Comparison of ENCODE assay signal across 4 fruit fly cellular contexts in genomic region chrX:17294169-17294833, dm6.
A peak's percentile ranks its signal among the peaks of the same experiment; 100 is the strongest.
TF ChIP-seq lines count a peak whose summit lies in the region.

No protein-coding gene starts in this region.

- no peak for TF ChIP-seq CTCF in whole organism, embryonic (GFP tag; optimal IDR thresholded peaks at IDR 0.05; lab: Kevin White, UChicago)

TF ChIP-seq in whole organism, adult, 20 proteins besides CTCF, POLR2A, EP300 and RAD21:
- peak; percentile 82 for TF ChIP-seq tj (GFP tag; optimal IDR thresholded peaks at IDR 0.05; lab: Kevin White, UChicago)
- TF ChIP-seq CG7045 (GFP tag; optimal IDR thresholded peaks at IDR 0.05; lab: Kevin White, UChicago), result no peak
- no peak for TF ChIP-seq CG11617 (GFP tag; optimal IDR thresholded peaks at IDR 0.05; lab: Kevin White, UChicago)
- peak; percentile 2 for TF ChIP-seq CG12768 (GFP tag; optimal IDR thresholded peaks at IDR 0.05; lab: Kevin White, UChicago)

TF ChIP-seq in whole organism, embryonic, 481 proteins besides CTCF, POLR2A, EP300 and RAD21 (continues in another document):
- TF ChIP-seq B-H1 (GFP tag; IDR thresholded peaks at IDR 0.05; lab: Robert Waterston, UW) (no peak), ato (GFP tag; IDR thresholded peaks at IDR 0.05; lab: Robert Waterston, UW; ENCODE audit: partially characterized antibody) (no peak), ci (GFP tag; IDR thresholded peaks at IDR 0.05; lab: Robert Waterston, UW) (peak; percentile 57; the same call in 1 of the 3 replicates), CG12219 (GFP tag; optimal IDR thresholded peaks at IDR 0.05; lab: Kevin White, UChicago) (peak; percentile 14), rib (GFP tag; IDR thresholded peaks at IDR 0.05; lab: Robert Waterston, UW) (no peak), CG13775 (GFP tag; optimal IDR thresholded peaks at IDR 0.05; lab: Kevin White, UChicago) (no peak), Spps (tag; optimal IDR thresholded peaks at IDR 0.05; lab: Kevin White, UChicago) (no peak), CG8290 (GFP tag; optimal IDR thresholded peaks at IDR 0.05; lab: Kevin White, UChicago) (no peak), CG8290 (tag; optimal IDR thresholded peaks at IDR 0.05; lab: Kevin White, UChicago) (peak in 1 of 2 experiments; percentile 68), Lim3 (GFP tag; IDR thresholded peaks at IDR 0.05; lab: Robert Waterston, UW) (no peak), Dref (GFP tag; IDR thresholded peaks at IDR 0.05; lab: Robert Waterston, UW) (no peak), CG31365 (tag; optimal IDR thresholded peaks at IDR 0.05; lab: Kevin White, UChicago) (peak; percentile 36), Doc2 (GFP tag; IDR thresholded peaks at IDR 0.05; lab: Robert Waterston, UW) (no peak), Fer3 (tag; optimal IDR thresholded peaks at IDR 0.05; lab: Kevin White, UChicago) (no peak), CG6683 (GFP tag; optimal IDR thresholded peaks at IDR 0.05; lab: Kevin White, UChicago) (peak; percentile 15), mld (GFP tag; IDR thresholded peaks at IDR 0.05; lab: Robert Waterston, UW; ENCODE audit: partially characterized antibody) (0 out of 3 replicates have a peak, but pooled peaks have one; percentile 42), CG2889 (GFP tag; IDR thresholded peaks at IDR 0.05; lab: Robert Waterston, UW) (no peak), phol (tag; optimal IDR thresholded peaks at IDR 0.05; lab: Kevin White, UChicago) (no peak), CG32767 (GFP tag; IDR thresholded peaks at IDR 0.05; lab: Robert Waterston, UW) (0 out of 2 replicates have a peak, but pooled peaks have one; percentile 15), CG10321 (GFP tag; IDR thresholded peaks at IDR 0.05; lab: Robert Waterston, UW) (peak; percentile 20; the same call in 1 of the 2 replicates), CG1603 (tag; optimal IDR thresholded peaks at IDR 0.05; lab: Kevin White, UChicago) (peak; percentile 12), CG13296 (GFP tag; optimal IDR thresholded peaks at IDR 0.05; lab: Kevin White, UChicago) (peak; percentile 34), CG1647 (GFP tag; optimal IDR thresholded peaks at IDR 0.05; lab: Kevin White, UChicago) (no peak), tin (GFP tag; optimal IDR thresholded peaks at IDR 0.05; lab: Kevin White, UChicago) (no peak), CG7987 (GFP tag; optimal IDR thresholded peaks at IDR 0.05; lab: Kevin White, UChicago) (peak; percentile 56), lmd (GFP tag; IDR thresholded peaks at IDR 0.05; lab: Robert Waterston, UW) (no peak), D19A (tag; optimal IDR thresholded peaks at IDR 0.05; lab: Kevin White, UChicago) (no peak), Deaf1 (tag; optimal IDR thresholded peaks at IDR 0.05; lab: Kevin White, UChicago) (no peak), fd102C (GFP tag; optimal IDR thresholded peaks at IDR 0.05; lab: Kevin White, UChicago) (no peak)

TF ChIP-seq in whole organism, prepupa, 60 proteins besides CTCF, POLR2A, EP300 and RAD21:
- peak; percentile 52 for TF ChIP-seq vri (GFP tag; optimal IDR thresholded peaks at IDR 0.05; lab: Kevin White, UChicago)
- TF ChIP-seq CG31627 (GFP tag; optimal IDR thresholded peaks at IDR 0.05; lab: Kevin White, UChicago), result no peak
- TF ChIP-seq fkh (GFP tag; optimal IDR thresholded peaks at IDR 0.05; lab: Kevin White, UChicago), result peak; percentile 77
- no peak for TF ChIP-seq Hr39 (GFP tag; optimal IDR thresholded peaks at IDR 0.05; lab: Kevin White, UChicago)
- TF ChIP-seq svp (GFP tag; lab: Kevin White, UChicago), result peak; percentile 87

TF ChIP-seq in whole organism, wandering third instar larva, 38 proteins besides CTCF, POLR2A, EP300 and RAD21:
- TF ChIP-seq Rel (GFP tag; optimal IDR thresholded peaks at IDR 0.05; lab: Kevin White, UChicago), result no peak
- TF ChIP-seq Rel (tag; optimal IDR thresholded peaks at IDR 0.05; lab: Kevin White, UChicago), result peak; percentile 19
- no peak for TF ChIP-seq sage (GFP tag; optimal IDR thresholded peaks at IDR 0.05; lab: Kevin White, UChicago)
- TF ChIP-seq br (GFP tag; optimal IDR thresholded peaks at IDR 0.05; lab: Kevin White, UChicago), result no peak
